Worm (Caenorhabditis elegans): Measurements from ENCODE around the gene grl-15.

The grl-15 gene

DNA sequence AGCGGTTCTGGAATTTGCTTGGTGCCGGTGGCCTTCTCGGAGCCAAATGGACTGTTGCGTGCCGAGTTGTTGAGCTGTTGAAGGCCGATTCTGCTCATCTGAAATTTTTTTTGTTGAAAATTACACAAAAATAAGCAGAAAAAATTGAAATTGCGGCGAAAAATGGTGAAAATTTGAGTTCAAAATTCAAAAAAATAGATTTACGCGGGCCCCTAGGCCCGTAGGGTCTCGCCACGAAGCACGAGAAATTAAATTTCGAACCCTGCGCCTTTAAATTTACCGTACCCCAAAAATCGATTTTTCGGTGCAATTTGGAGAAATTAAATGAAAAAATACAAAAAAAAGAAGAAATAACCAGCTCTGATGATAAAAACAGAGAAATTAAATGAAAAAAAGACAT lies 10.6 kb downstream of the grl-15 start, which contains the start of gene gmn-1 (continued):
- TF ChIP-seq akir-1 (GFP tag; optimal IDR thresholded peaks at IDR 0.05) (no peak), ceh-91 (GFP tag; IDR thresholded peaks at IDR 0.05) (peak; percentile 87), Y53G8AR.9 (GFP tag; conservative IDR thresholded peaks at IDR 0.05) (no peak), Y95B8A.8 (GFP tag; IDR thresholded peaks at IDR 0.05) (peak; percentile 57; the same call in 1 of the 2 replicates), Y79H2A.3 (GFP tag; conservative IDR thresholded peaks at IDR 0.05) (0 out of 2 replicates have a peak, but pooled peaks have one; percentile 23), mes-4 (tag; optimal IDR thresholded peaks at IDR 0.05) (no peak), lin-54 (GFP tag; optimal IDR thresholded peaks at IDR 0.05) (peak; percentile 85), die-1 (tag; optimal IDR thresholded peaks at IDR 0.05) (no peak), F55B11.4 (tag; optimal IDR thresholded peaks at IDR 0.05; ENCODE audit: borderline replicate concordance, insufficient read depth) (no peak), aptf-3 (GFP tag; IDR thresholded peaks at IDR 0.05) (no peak), rcor-1 (GFP tag; IDR thresholded peaks at IDR 0.05) (peak; percentile 67), tbp1 (GFP tag; optimal IDR thresholded peaks at IDR 0.05) (peak; percentile 42), ceh-79 (tag; optimal IDR thresholded peaks at IDR 0.05) (no peak), hmg-20 (GFP tag; IDR thresholded peaks at IDR 0.05) (no peak), snpc-1.3 (tag; optimal IDR thresholded peaks at IDR 0.05; ENCODE audit: insufficient read depth) (peak; percentile 42), efl-1 (GFP tag; optimal IDR thresholded peaks at IDR 0.05) (peak; percentile 91), nhr-80 (tag; optimal IDR thresholded peaks at IDR 0.05) (no peak), madf-3 (GFP tag; IDR thresholded peaks at IDR 0.05) (no peak), nhr-120 (GFP tag; IDR thresholded peaks at IDR 0.05) (no peak), egl-18 (GFP tag; IDR thresholded peaks at IDR 0.05) (no peak), aptf-2 (GFP tag; conservative IDR thresholded peaks at IDR 0.05) (no peak), nfya-1 (tag; optimal IDR thresholded peaks at IDR 0.05; ENCODE audit: borderline replicate concordance, insufficient read depth) (no peak), hrde-1 (tag; optimal IDR thresholded peaks at IDR 0.05; ENCODE audit: borderline replicate concordance) (no peak), dpff-1 (tag; optimal IDR thresholded peaks at IDR 0.05) (no peak), snpc-4 (GFP tag; optimal IDR thresholded peaks at IDR 0.05) (no peak), snpc-4 (tag; optimal IDR thresholded peaks at IDR 0.05) (peak in 1 of 4 experiments; percentile 23), F57C9.4 (tag; optimal IDR thresholded peaks at IDR 0.05) (no peak), lsy-27 (tag; optimal IDR thresholded peaks at IDR 0.05; ENCODE audit: borderline replicate concordance, insufficient read depth) (no peak), nfya-2 (GFP tag; IDR thresholded peaks at IDR 0.05) (no peak), let-607 (tag; optimal IDR thresholded peaks at IDR 0.05) (no peak), unc-62 (GFP tag; optimal IDR thresholded peaks at IDR 0.05) (no peak), dox-1 (GFP tag; IDR thresholded peaks at IDR 0.05) (peak; percentile 73), sea-2 (GFP tag; IDR thresholded peaks at IDR 0.05) (no peak), madf-10 (tag; optimal IDR thresholded peaks at IDR 0.05) (no peak), F39B2.1 (GFP tag; IDR thresholded peaks at IDR 0.05) (no peak), ccch-3 (GFP tag; optimal IDR thresholded peaks at IDR 0.05) (no peak), K11D2.4 (GFP tag; IDR thresholded peaks at IDR 0.05) (no peak), ets-4 (GFP tag; optimal IDR thresholded peaks at IDR 0.05) (no peak), pbrm-1 (GFP tag; IDR thresholded peaks at IDR 0.05) (no peak), cebp-1 (GFP tag; IDR thresholded peaks at IDR 0.05) (no peak), cebp-1 (tag; optimal IDR thresholded peaks at IDR 0.05) (no peak), chd-7 (tag; optimal IDR thresholded peaks at IDR 0.05) (peak; percentile 3), bed-2 (GFP tag; IDR thresholded peaks at IDR 0.05) (no peak), mcd-1 (GFP tag; IDR thresholded peaks at IDR 0.05) (peak; percentile 76), Y56A3A.18 (GFP tag; IDR thresholded peaks at IDR 0.05) (no peak), B0035.1 (tag; optimal IDR thresholded peaks at IDR 0.05) (no peak), lin-35 (GFP tag; optimal IDR thresholded peaks at IDR 0.05) (peak in 1 of 3 experiments; percentile 26), snpc-3.4 (tag; optimal IDR thresholded peaks at IDR 0.05) (peak; percentile 53)

All from whole organism, young adult.